Fruit fly (Drosophila melanogaster) whole organism, embryonic: ENCODE results near the gene SMC1.

Source experiments
- Adf1 ChIP-seq: fragments of 200-800 bp; sonication (Bioruptor generic); IDR thresholded peaks from 2 replicates; pipeline ENCODE4 v1.3.6; 2022; ENCODE audit warnings: missing biosample characterization, missing genetic modification characterization
- B-H2 ChIP-seq: fragments of 200-800 bp; sonication (Bioruptor generic); optimal IDR thresholded peaks from 2 replicates; lab custom pipeline; 2018; ENCODE audit warnings: missing biosample characterization, mild to moderate bottlenecking, missing genetic modification characterization
- Bteb2 ChIP-seq: fragments of 200-800 bp; sonication (Bioruptor generic); optimal IDR thresholded peaks from 2 replicates; lab custom pipeline; 2016; ENCODE audit warnings: missing biosample characterization, missing genetic modification characterization
- CG10147 ChIP-seq: fragments of 200-800 bp; sonication (Bioruptor generic); optimal IDR thresholded peaks from 2 replicates; lab custom pipeline; 2019; ENCODE audit warnings: missing biosample characterization, mild to moderate bottlenecking, missing genetic modification characterization, moderate library complexity
- CG13296 ChIP-seq: fragments of 200-800 bp; sonication (Bioruptor generic); optimal IDR thresholded peaks from 3 replicates; lab custom pipeline; 2018; ENCODE audit warnings: missing biosample characterization, mild to moderate bottlenecking, missing genetic modification characterization
- CG13624 ChIP-seq: fragments of 200-800 bp; sonication (Bioruptor generic); optimal IDR thresholded peaks from 2 replicates; lab custom pipeline; 2016; ENCODE audit warnings: missing biosample characterization, missing genetic modification characterization
- CG13775 ChIP-seq: fragments of 200-800 bp; sonication (Bioruptor generic); optimal IDR thresholded peaks from 3 replicates; lab custom pipeline; 2017; ENCODE audit warnings: missing biosample characterization, mild to moderate bottlenecking, missing genetic modification characterization
- CG1529 ChIP-seq: fragments of 200-800 bp; sonication (Bioruptor generic); optimal IDR thresholded peaks from 3 replicates; lab custom pipeline; 2018; ENCODE audit warnings: missing biosample characterization, missing genetic modification characterization
- CG17802 ChIP-seq: fragments of 200-800 bp; sonication (Bioruptor generic); optimal IDR thresholded peaks from 2 replicates; lab custom pipeline; 2018; ENCODE audit warnings: missing biosample characterization, mild to moderate bottlenecking, missing genetic modification characterization, moderate library complexity
- CG2199 ChIP-seq: fragments of 200-800 bp; sonication (Bioruptor generic); IDR thresholded peaks from 3 replicates; pipeline ENCODE4 v1.3.6; 2022; ENCODE audit warnings: missing biosample characterization, missing genetic modification characterization
- CG3163 ChIP-seq: fragments of 200-800 bp; sonication (Bioruptor generic); optimal IDR thresholded peaks from 3 replicates; lab custom pipeline; 2016; ENCODE audit warnings: missing biosample characterization, missing genetic modification characterization
- CG34224 ChIP-seq: fragments of 200-800 bp; sonication (Bioruptor generic); IDR thresholded peaks from 3 replicates; pipeline ENCODE4 v1.3.6; 2022; ENCODE audit warnings: missing biosample characterization, missing genetic modification characterization; ENCODE audit not compliant: partially characterized antibody
- CG4282 ChIP-seq: fragments of 200-800 bp; sonication (Bioruptor generic); optimal IDR thresholded peaks from 2 replicates; lab custom pipeline; 2016; ENCODE audit warnings: missing biosample characterization, missing genetic modification characterization
- CG4617 ChIP-seq: fragments of 200-800 bp; sonication (Bioruptor generic); optimal IDR thresholded peaks from 3 replicates; lab custom pipeline; 2016; ENCODE audit warnings: missing biosample characterization, missing genetic modification characterization, borderline replicate concordance
- CG9797 ChIP-seq: fragments of 200-800 bp; sonication (Bioruptor generic); optimal IDR thresholded peaks from 3 replicates; lab custom pipeline; 2018; ENCODE audit warnings: missing biosample characterization, mild to moderate bottlenecking, missing genetic modification characterization
- Deaf1 ChIP-seq: fragments of 200-800 bp; optimal IDR thresholded peaks from 3 replicates; lab custom pipeline; 2019; ENCODE audit warnings: missing biosample characterization, mild to moderate bottlenecking, missing genetic modification characterization, moderate library complexity
- Dref ChIP-seq: fragments of 200-800 bp; sonication (Bioruptor generic); IDR thresholded peaks from 2 replicates; pipeline ENCODE4 v1.3.6; 2022; ENCODE audit warnings: missing biosample characterization, missing genetic modification characterization
- ERR ChIP-seq: fragments of 200-800 bp; sonication (Bioruptor generic); optimal IDR thresholded peaks from 2 replicates; lab custom pipeline; 2016; ENCODE audit warnings: missing biosample characterization, missing genetic modification characterization
- Ets65A ChIP-seq: fragments of 200-800 bp; sonication (Bioruptor generic); peaks from one replicate; lab custom pipeline; 2016; ENCODE audit warnings: missing biosample characterization, missing genetic modification characterization
- GATAe ChIP-seq: fragments of 200-800 bp; sonication (Bioruptor generic); conservative IDR thresholded peaks from 2 replicates; pipeline ENCODE4 v1.3.6; 2022; ENCODE audit warnings: missing biosample characterization, missing genetic modification characterization
- H2.0 ChIP-seq: fragments of 200-800 bp; sonication (Bioruptor generic); IDR thresholded peaks from 2 replicates; pipeline ENCODE4 v1.3.6; 2022; ENCODE audit warnings: missing biosample characterization, missing genetic modification characterization
- HLH4C ChIP-seq: fragments of 200-800 bp; sonication (Bioruptor generic); IDR thresholded peaks from 3 replicates; pipeline ENCODE4 v1.3.6; 2022; ENCODE audit warnings: missing biosample characterization, missing genetic modification characterization; ENCODE audit not compliant: partially characterized antibody
- Hey ChIP-seq: fragments of 200-800 bp; sonication (Bioruptor generic); optimal IDR thresholded peaks from 3 replicates; lab custom pipeline; 2018; ENCODE audit warnings: missing biosample characterization, mild to moderate bottlenecking, missing genetic modification characterization
- Kr ChIP-seq: fragments of 200-800 bp; sonication (Bioruptor generic); optimal IDR thresholded peaks from 2 replicates; lab custom pipeline; 2017; ENCODE audit warnings: missing biosample characterization, mild to moderate bottlenecking, missing genetic modification characterization
- MBD-R2 ChIP-seq: fragments of 200-800 bp; sonication (Bioruptor generic); IDR thresholded peaks from 2 replicates; pipeline ENCODE4 v1.3.6; 2022; ENCODE audit warnings: missing biosample characterization, missing genetic modification characterization
- MESR4 ChIP-seq: fragments of 200-800 bp; sonication (Bioruptor generic); optimal IDR thresholded peaks from 2 replicates; lab custom pipeline; 2018; ENCODE audit warnings: missing biosample characterization, mild to moderate bottlenecking, missing genetic modification characterization, moderate library complexity
- Mad ChIP-seq: fragments of 200-800 bp; sonication (Bioruptor generic); optimal IDR thresholded peaks from 2 replicates; lab custom pipeline; 2016; ENCODE audit warnings: missing biosample characterization, missing genetic modification characterization
- Med ChIP-seq: fragments of 200-800 bp; sonication (Bioruptor generic); peaks from one replicate; lab custom pipeline; 2016; ENCODE audit warnings: missing biosample characterization, missing genetic modification characterization, mild to moderate bottlenecking, inconsistent platforms, moderate library complexity
- Nf-YB ChIP-seq: fragments of 200-800 bp; sonication (Bioruptor generic); optimal IDR thresholded peaks from 3 replicates; lab custom pipeline; 2019; ENCODE audit warnings: missing biosample characterization, mild to moderate bottlenecking, missing genetic modification characterization, moderate library complexity
- abd-A ChIP-seq: fragments of 200-800 bp; sonication (Bioruptor generic); optimal IDR thresholded peaks from 3 replicates; lab custom pipeline; 2019; ENCODE audit warnings: missing biosample characterization, mild to moderate bottlenecking, missing genetic modification characterization, moderate library complexity
- ap ChIP-seq: fragments of 200-800 bp; sonication (Bioruptor generic); IDR thresholded peaks from 2 replicates; pipeline ENCODE4 v1.3.6; 2022; ENCODE audit warnings: missing biosample characterization, missing genetic modification characterization
- bsh ChIP-seq, 2 experiments: fragments of 200-800 bp; sonication (Bioruptor generic); optimal IDR thresholded peaks; 2 replicates each; lab custom pipeline; 2017 to 2018; ENCODE audit warnings: mild to moderate bottlenecking in 2 of 2, missing biosample characterization in 2 of 2, missing genetic modification characterization in 2 of 2, moderate library complexity in 1 of 2
- chn ChIP-seq: fragments of 200-800 bp; sonication (Bioruptor generic); optimal IDR thresholded peaks from 2 replicates; lab custom pipeline; 2016; ENCODE audit warnings: missing biosample characterization, missing genetic modification characterization
- dmrt99B ChIP-seq: fragments of 200-800 bp; sonication (Bioruptor generic); optimal IDR thresholded peaks from 2 replicates; lab custom pipeline; 2018; ENCODE audit warnings: missing biosample characterization, mild to moderate bottlenecking, missing genetic modification characterization, moderate library complexity
- dpn ChIP-seq, 2 experiments: fragments of 200-800 bp; sonication (Bioruptor generic); optimal IDR thresholded peaks; 3 replicates each; lab custom pipeline; 2016; ENCODE audit warnings: missing biosample characterization in 2 of 2, missing genetic modification characterization in 2 of 2
- gem ChIP-seq: fragments of 200-800 bp; sonication (Bioruptor generic); optimal IDR thresholded peaks from 2 replicates; lab custom pipeline; 2019; ENCODE audit warnings: missing biosample characterization, mild to moderate bottlenecking, missing genetic modification characterization, moderate library complexity
- gfzf ChIP-seq: fragments of 200-800 bp; sonication (Bioruptor generic); optimal IDR thresholded peaks from 2 replicates; lab custom pipeline; 2016; ENCODE audit warnings: missing biosample characterization, mild to moderate bottlenecking, missing genetic modification characterization, moderate library complexity
- lola ChIP-seq, 3 experiments: fragments of >200 bp in 2 of 3; fragments of 200-800 bp in 1 of 3; sonication (Bioruptor generic) in 1 of 3; optimal IDR thresholded peaks; 2 replicates each; lab custom pipeline; 2017 to 2019; ENCODE audit warnings: missing biosample characterization in 3 of 3, missing genetic modification characterization in 3 of 3, mild to moderate bottlenecking in 1 of 3, moderate library complexity in 1 of 3
- mirr ChIP-seq: fragments of 200-800 bp; sonication (Bioruptor generic); optimal IDR thresholded peaks from 3 replicates; lab custom pipeline; 2018; ENCODE audit warnings: missing biosample characterization, mild to moderate bottlenecking, missing genetic modification characterization
- mld ChIP-seq: fragments of 200-800 bp; sonication (Bioruptor generic); IDR thresholded peaks from 3 replicates; pipeline ENCODE4 v1.3.6; 2022; ENCODE audit warnings: missing biosample characterization, missing genetic modification characterization; ENCODE audit not compliant: partially characterized antibody
- nerfin-2 ChIP-seq: fragments of 200-800 bp; sonication (Bioruptor generic); IDR thresholded peaks from 2 replicates; pipeline ENCODE4 v1.3.6; 2022; ENCODE audit warnings: missing biosample characterization, missing genetic modification characterization; ENCODE audit not compliant: partially characterized antibody
- nom ChIP-seq: fragments of 200-800 bp; sonication (Bioruptor generic); optimal IDR thresholded peaks from 2 replicates; lab custom pipeline; 2017; ENCODE audit warnings: missing biosample characterization, missing genetic modification characterization, mild to moderate bottlenecking, moderate library complexity, missing genetic modification reagents
- p53 ChIP-seq: fragments of 200-800 bp; sonication (Bioruptor generic); optimal IDR thresholded peaks from 2 replicates; lab custom pipeline; 2016; ENCODE audit warnings: missing biosample characterization, missing genetic modification characterization
- pfk ChIP-seq: fragments of 200-800 bp; sonication (Bioruptor generic); optimal IDR thresholded peaks from 2 replicates; lab custom pipeline; 2018; ENCODE audit warnings: missing biosample characterization, mild to moderate bottlenecking, missing genetic modification characterization, moderate library complexity
- pita ChIP-seq: fragments of 200-800 bp; sonication (Bioruptor generic); optimal IDR thresholded peaks from 2 replicates; lab custom pipeline; 2017; ENCODE audit warnings: missing biosample characterization, mild to moderate bottlenecking, missing genetic modification characterization
- trem ChIP-seq: fragments of 200-800 bp; optimal IDR thresholded peaks from 3 replicates; lab custom pipeline; 2019; ENCODE audit warnings: missing biosample characterization, mild to moderate bottlenecking, missing genetic modification characterization, moderate library complexity
- vnd ChIP-seq: fragments of 200-800 bp; sonication (Bioruptor generic); IDR thresholded peaks from 3 replicates; pipeline ENCODE4 v1.3.6; 2022; ENCODE audit warnings: missing biosample characterization, missing genetic modification characterization; ENCODE audit not compliant: partially characterized antibody
- zfh2 ChIP-seq: fragments of 200-800 bp; sonication (Bioruptor generic); optimal IDR thresholded peaks from 2 replicates; lab custom pipeline; 2016; ENCODE audit warnings: missing biosample characterization, missing genetic modification characterization

Gene SMC1

DNA sequence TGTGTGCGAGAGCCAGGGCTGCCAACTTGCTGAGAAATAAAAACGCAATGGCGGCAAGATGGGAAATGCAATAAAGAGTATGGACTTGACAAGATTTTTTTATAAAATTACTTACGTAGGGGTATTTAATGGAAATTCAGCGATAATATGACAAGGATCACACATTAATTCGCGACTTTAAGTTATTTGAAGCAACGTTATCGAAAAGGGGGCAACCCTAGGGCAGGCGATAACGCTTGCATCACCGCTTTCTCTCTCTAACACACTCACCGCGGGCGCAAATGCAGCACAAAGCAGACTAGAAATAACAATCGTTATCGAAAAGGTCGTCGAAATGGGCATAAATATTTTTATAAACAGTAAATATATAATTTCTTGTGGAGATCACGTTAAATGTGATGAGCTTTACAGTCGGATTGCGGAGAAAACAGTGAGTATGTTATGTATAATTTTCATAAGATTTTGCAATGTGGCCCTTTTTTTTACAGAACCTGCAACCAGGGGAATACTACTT is 10.0 kb upstream of the SMC1 start, which contains the start of gene Rox8 (continued):
- TF ChIP-seq lola (GFP tag; optimal IDR thresholded peaks at IDR 0.05; lab: Kevin White, UChicago) (peak in 1 of 3 experiments; percentile 3), nom (peak; percentile 17), trem (tag; lab: Kevin White, UChicago) (peak; percentile 99), CG34224 (GFP tag; lab: Robert Waterston, UW) (peak; percentile 52; the same call in 1 of the 3 replicates), Dref (GFP tag; lab: Robert Waterston, UW) (peak; percentile 71), CG1529 (GFP tag; lab: Kevin White, UChicago) (peak; percentile 25), nerfin-2 (GFP tag; lab: Robert Waterston, UW) (peak; percentile 75), chn (GFP tag; lab: Kevin White, UChicago) (peak; percentile 25), Med (GFP tag; lab: Kevin White, UChicago) (peak; percentile 89), Adf1 (GFP tag; lab: Robert Waterston, UW) (no peak), zfh2 (GFP tag; lab: Kevin White, UChicago) (peak; percentile 24), abd-A (peak; percentile 89), Bteb2 (no peak), CG4617 (peak; percentile 82), CG10147 (peak; percentile 45), gfzf (GFP tag; lab: Kevin White, UChicago) (peak; percentile 51), dpn (GFP tag; optimal IDR thresholded peaks at IDR 0.05; lab: Kevin White, UChicago) (peak; percentile 16 to 55), mirr (GFP tag; lab: Kevin White, UChicago) (peak; percentile 20), pfk (GFP tag; lab: Kevin White, UChicago) (peak; percentile 19), ap (GFP tag; lab: Robert Waterston, UW) (0 out of 2 replicates have a peak, but pooled peaks have one; percentile 6), B-H2 (GFP tag; lab: Kevin White, UChicago) (peak; percentile 38), bsh (GFP tag; optimal IDR thresholded peaks at IDR 0.05; lab: Kevin White, UChicago) (peak in 1 of 2 experiments; percentile 31), GATAe (GFP tag; lab: Robert Waterston, UW) (0 out of 2 replicates have a peak, but pooled peaks have one; percentile 9), CG13296 (GFP tag; lab: Kevin White, UChicago) (peak; percentile 45), p53 (GFP tag; lab: Kevin White, UChicago) (no peak), Mad (GFP tag; lab: Kevin White, UChicago) (peak; percentile 12), MBD-R2 (GFP tag; lab: Robert Waterston, UW) (peak; percentile 66), Ets65A (GFP tag; lab: Kevin White, UChicago) (peak; percentile 67), dmrt99B (tag; lab: Kevin White, UChicago) (no peak), H2.0 (GFP tag; lab: Robert Waterston, UW) (no peak), mld (GFP tag; lab: Robert Waterston, UW) (0 out of 3 replicates have a peak, but pooled peaks have one; percentile 23), Nf-YB (GFP tag; lab: Kevin White, UChicago) (peak; percentile 22), HLH4C (GFP tag; lab: Robert Waterston, UW) (peak; percentile 70), CG4282 (no peak), CG3163 (GFP tag; lab: Kevin White, UChicago) (peak; percentile 31), MESR4 (GFP tag; lab: Kevin White, UChicago) (peak; percentile 18), CG13775 (GFP tag; lab: Kevin White, UChicago) (peak; percentile 52), CG9797 (peak; percentile 61), Hey (no peak), Deaf1 (tag; lab: Kevin White, UChicago) (peak; percentile 9), Kr (peak; percentile 3), pita (GFP tag; lab: Kevin White, UChicago) (no peak), CG2199 (GFP tag; lab: Robert Waterston, UW) (no peak), gem (tag; lab: Kevin White, UChicago) (peak; percentile 60), ERR (GFP tag; lab: Kevin White, UChicago) (no peak), vnd (peak; percentile 55; the same call in 2 of the 3 replicates), CG13624 (peak; percentile 63), CG17802 (tag; lab: Kevin White, UChicago) (no peak)
